Fruit fly (Drosophila melanogaster) whole organism, wandering third instar larva: ENCODE data around the gene Arv1.

Source experiments
- Abd-B ChIP-seq: fragments of >200 bp; optimal IDR thresholded peaks from 2 replicates; lab custom pipeline; 2017; ENCODE audit warnings: missing biosample characterization, missing genetic modification characterization
- CG32264 ChIP-seq: fragments of 200-800 bp; sonication (Bioruptor generic); optimal IDR thresholded peaks from 2 replicates; lab custom pipeline; 2016; ENCODE audit warnings: missing biosample characterization, missing genetic modification characterization
- CG9705 ChIP-seq: fragments of 200-800 bp; sonication (Bioruptor generic); optimal IDR thresholded peaks from 2 replicates; lab custom pipeline; 2018; ENCODE audit warnings: missing biosample characterization, mild to moderate bottlenecking, missing genetic modification characterization
- CrebA ChIP-seq: fragments of 200-800 bp; sonication (Bioruptor generic); optimal IDR thresholded peaks from 2 replicates; lab custom pipeline; 2016; ENCODE audit warnings: missing biosample characterization, mild to moderate bottlenecking, missing genetic modification characterization, borderline replicate concordance
- Dfd ChIP-seq: fragments of >200 bp; optimal IDR thresholded peaks from 2 replicates; lab custom pipeline; 2017; ENCODE audit warnings: missing biosample characterization, missing genetic modification characterization
- Dif ChIP-seq: fragments of 200-275, 200-300 bp; sonication (Bioruptor generic); optimal IDR thresholded peaks from 2 replicates; lab custom pipeline; 2018; ENCODE audit warnings: missing biosample characterization, missing genetic modification characterization; ENCODE audit not compliant: partially characterized antibody
- GATAd ChIP-seq: sonication (Bioruptor generic); optimal IDR thresholded peaks from 2 replicates; lab custom pipeline; 2016; ENCODE audit warnings: missing biosample characterization, missing genetic modification characterization
- HLH106 ChIP-seq: fragments of 200-800 bp; optimal IDR thresholded peaks from 3 replicates; lab custom pipeline; 2019; ENCODE audit warnings: missing biosample characterization, mild to moderate bottlenecking, missing genetic modification characterization, moderate library complexity
- Hnf4 ChIP-seq: fragments of 200-800 bp; sonication (Bioruptor generic); optimal IDR thresholded peaks from 2 replicates; lab custom pipeline; 2016; ENCODE audit warnings: missing biosample characterization, mild to moderate bottlenecking, missing genetic modification characterization
- Hr78 ChIP-seq: fragments of >200 bp; optimal IDR thresholded peaks from 2 replicates; lab custom pipeline; 2017; ENCODE audit warnings: missing biosample characterization, missing genetic modification characterization
- Hr83 ChIP-seq: fragments of 200-300 bp; sonication (Bioruptor generic); optimal IDR thresholded peaks from 2 replicates; lab custom pipeline; 2016; ENCODE audit warnings: missing biosample characterization, mild to moderate bottlenecking, missing genetic modification characterization, moderate library complexity; ENCODE audit not compliant: poor library complexity, severe bottlenecking
- Jra ChIP-seq: sonication (Bioruptor generic); optimal IDR thresholded peaks from 2 replicates; lab custom pipeline; 2016; ENCODE audit warnings: missing biosample characterization, missing genetic modification characterization
- Mio ChIP-seq: sonication (Bioruptor generic); optimal IDR thresholded peaks from 2 replicates; lab custom pipeline; 2016; ENCODE audit warnings: missing biosample characterization, missing genetic modification characterization
- Myc ChIP-seq: fragments of >200 bp; optimal IDR thresholded peaks from 2 replicates; lab custom pipeline; 2017
- N ChIP-seq: fragments of >200 bp; optimal IDR thresholded peaks from 2 replicates; lab custom pipeline; 2018; ENCODE audit warnings: missing biosample characterization, missing external identifiers, missing genetic modification characterization
- OdsH ChIP-seq: fragments of 200-800 bp; sonication (Bioruptor generic); optimal IDR thresholded peaks from 2 replicates; lab custom pipeline; 2016; ENCODE audit warnings: missing biosample characterization, mild to moderate bottlenecking, missing genetic modification characterization
- Rel ChIP-seq, 2 experiments: fragments of 200-800 bp; sonication (Bioruptor generic) in 1 of 2; optimal IDR thresholded peaks; 2 replicates in 1 of 2; 3 replicates in 1 of 2; lab custom pipeline; 2016 to 2019; ENCODE audit warnings: mild to moderate bottlenecking in 2 of 2, missing biosample characterization in 2 of 2, missing genetic modification characterization in 2 of 2, moderate library complexity in 1 of 2
- Sp1 ChIP-seq: fragments of 200-800 bp; sonication (Bioruptor generic); optimal IDR thresholded peaks from 3 replicates; lab custom pipeline; 2019; ENCODE audit warnings: missing biosample characterization, mild to moderate bottlenecking, missing genetic modification characterization, moderate library complexity
- Vsx2 ChIP-seq: fragments of 200-300, 225-300 bp; sonication (Bioruptor generic); optimal IDR thresholded peaks from 2 replicates; lab custom pipeline; 2018; ENCODE audit warnings: missing biosample characterization, missing genetic modification characterization; ENCODE audit not compliant: partially characterized antibody
- br ChIP-seq: fragments of 200-800 bp; sonication (Bioruptor generic); optimal IDR thresholded peaks from 2 replicates; lab custom pipeline; 2016; ENCODE audit warnings: missing biosample characterization, missing genetic modification characterization
- brk ChIP-seq: fragments of 200-800 bp; sonication (Bioruptor generic); optimal IDR thresholded peaks from 2 replicates; lab custom pipeline; 2016; ENCODE audit warnings: missing biosample characterization, mild to moderate bottlenecking, missing genetic modification characterization
- dl ChIP-seq, 2 experiments: fragments of 175-275, 200-275 bp in 1 of 2; fragments of 200-275 bp in 1 of 2; sonication (Bioruptor generic); optimal IDR thresholded peaks; lab custom pipeline; 2018; ENCODE audit warnings: mild to moderate bottlenecking in 2 of 2, missing biosample characterization in 2 of 2, missing genetic modification characterization in 2 of 2, moderate library complexity in 2 of 2; ENCODE audit not compliant: partially characterized antibody in 2 of 2, insufficient read depth in 1 of 2
- dmrt93B ChIP-seq: fragments of 200-800 bp; sonication (Bioruptor generic); optimal IDR thresholded peaks from 2 replicates; lab custom pipeline; 2018; ENCODE audit warnings: missing biosample characterization, mild to moderate bottlenecking, missing genetic modification characterization
- dsf ChIP-seq: sonication (Bioruptor generic); optimal IDR thresholded peaks from 2 replicates; lab custom pipeline; 2016; ENCODE audit warnings: missing biosample characterization, missing genetic modification characterization, borderline replicate concordance
- ey ChIP-seq: fragments of 200-800 bp; sonication (Bioruptor generic); optimal IDR thresholded peaks from 2 replicates; lab custom pipeline; 2016; ENCODE audit warnings: missing biosample characterization, missing genetic modification characterization
- foxo ChIP-seq, 2 experiments: fragments of 200-800 bp; sonication (Bioruptor generic); optimal IDR thresholded peaks; 2 replicates in 1 of 2; 3 replicates in 1 of 2; lab custom pipeline; 2016 to 2017; ENCODE audit warnings: missing biosample characterization in 2 of 2, missing genetic modification characterization in 2 of 2
- fru ChIP-seq: fragments of 200-800 bp; sonication (Bioruptor generic); optimal IDR thresholded peaks from 3 replicates; lab custom pipeline; 2016; ENCODE audit warnings: missing biosample characterization, mild to moderate bottlenecking, missing genetic modification characterization
- h ChIP-seq: fragments of 200-800 bp; sonication (Bioruptor generic); optimal IDR thresholded peaks from 3 replicates; lab custom pipeline; 2016; ENCODE audit warnings: missing biosample characterization, mild to moderate bottlenecking, missing genetic modification characterization
- lola ChIP-seq: fragments of >200 bp; optimal IDR thresholded peaks from 2 replicates; lab custom pipeline; 2017; ENCODE audit warnings: missing biosample characterization, missing genetic modification characterization
- pan ChIP-seq: fragments of >200 bp; optimal IDR thresholded peaks from 2 replicates; lab custom pipeline; 2017
- psq ChIP-seq: fragments of 200-800 bp; sonication (Bioruptor generic); optimal IDR thresholded peaks from 3 replicates; lab custom pipeline; 2017; ENCODE audit warnings: missing biosample characterization, mild to moderate bottlenecking, missing genetic modification characterization, moderate library complexity
- rgr ChIP-seq: fragments of 200-800 bp; sonication (Bioruptor generic); optimal IDR thresholded peaks from 3 replicates; lab custom pipeline; 2016; ENCODE audit warnings: missing biosample characterization, mild to moderate bottlenecking, missing genetic modification characterization
- sage ChIP-seq: fragments of 200-800 bp; sonication (Bioruptor generic); optimal IDR thresholded peaks from 2 replicates; lab custom pipeline; 2016; ENCODE audit warnings: missing biosample characterization, mild to moderate bottlenecking, missing genetic modification characterization
- sv ChIP-seq: fragments of 200-800 bp; sonication (Bioruptor generic); optimal IDR thresholded peaks from 3 replicates; lab custom pipeline; 2016; ENCODE audit warnings: missing biosample characterization, missing genetic modification characterization
- tai ChIP-seq: sonication (Bioruptor generic); optimal IDR thresholded peaks from 2 replicates; lab custom pipeline; 2016; ENCODE audit warnings: missing biosample characterization, missing genetic modification characterization
- usp ChIP-seq: fragments of >200 bp; optimal IDR thresholded peaks from 2 replicates; lab custom pipeline; 2017; ENCODE audit warnings: missing biosample characterization, missing genetic modification characterization
- woc ChIP-seq: sonication (Bioruptor generic); optimal IDR thresholded peaks from 2 replicates; lab custom pipeline; 2016; ENCODE audit warnings: missing biosample characterization, mild to moderate bottlenecking, missing genetic modification characterization

The Arv1 gene

dm6 chr3L:21501928-21502327 lies 27.2 kb downstream of the Arv1 start:
- TF ChIP-seq Hnf4 (GFP tag; lab: Kevin White, UChicago), result peak; percentile 55
- TF ChIP-seq h (GFP tag; lab: Kevin White, UChicago), result peak; percentile 30
- no peak for TF ChIP-seq Hr78 (GFP tag; lab: Kevin White, UChicago)
- peak; percentile 54 for TF ChIP-seq fru (GFP tag; lab: Kevin White, UChicago)
- TF ChIP-seq Hr83, result no peak
- TF ChIP-seq Myc, result no peak
- TF ChIP-seq woc (GFP tag; lab: Kevin White, UChicago), result peak; percentile 0
- peak; percentile 8 for TF ChIP-seq OdsH
- peak; percentile 30 for TF ChIP-seq rgr (GFP tag; lab: Kevin White, UChicago)
- TF ChIP-seq foxo (GFP tag; optimal IDR thresholded peaks at IDR 0.05; lab: Kevin White, UChicago), result peak in 1 of 2 experiments; percentile 34
- TF ChIP-seq lola, result no peak

dm6 chr3L:21501172-21501571 lies 28.0 kb downstream of the Arv1 start, which contains the start of gene Est-Q:
Est-Q (plus strand) TSS chr3L:21501421.
- TF ChIP-seq fru (GFP tag; lab: Kevin White, UChicago) (no peak), Rel (GFP tag; optimal IDR thresholded peaks at IDR 0.05; lab: Kevin White, UChicago) (no peak), Rel (tag; optimal IDR thresholded peaks at IDR 0.05; lab: Kevin White, UChicago) (no peak), HLH106 (no peak), Sp1 (GFP tag; lab: Kevin White, UChicago) (no peak), Hr83 (no peak), sage (GFP tag; lab: Kevin White, UChicago) (no peak), Jra (no peak), brk (no peak), Abd-B (GFP tag; lab: Kevin White, UChicago) (no peak), woc (GFP tag; lab: Kevin White, UChicago) (no peak), CrebA (no peak), h (GFP tag; lab: Kevin White, UChicago) (no peak), pan (lab: Kevin White, UChicago) (no peak), Mio (GFP tag; lab: Kevin White, UChicago) (no peak), rgr (GFP tag; lab: Kevin White, UChicago) (no peak)

- TF ChIP-seq N (GFP tag; lab: Kevin White, UChicago), result peak; percentile 14
Observed at dm6 chr3L:21498450-21499027, 30.6 kb downstream of the Arv1 start.

- peak; percentile 78 for TF ChIP-seq HLH106
- TF ChIP-seq rgr (GFP tag; lab: Kevin White, UChicago), result peak; percentile 74
- peak; percentile 34 for TF ChIP-seq br (GFP tag; lab: Kevin White, UChicago)
- TF ChIP-seq Jra, result peak; percentile 19
- TF ChIP-seq sv (GFP tag; lab: Kevin White, UChicago), result no peak
- TF ChIP-seq pan (lab: Kevin White, UChicago), result no peak
- TF ChIP-seq dmrt93B (GFP tag; lab: Kevin White, UChicago), result peak; percentile 63
- TF ChIP-seq Hr78 (GFP tag; lab: Kevin White, UChicago), result no peak
- TF ChIP-seq Dif (GFP tag; lab: Kevin White, UChicago), result peak; percentile 4
- peak; percentile 42 for TF ChIP-seq woc (GFP tag; lab: Kevin White, UChicago)
- peak; percentile 84 for TF ChIP-seq Hr83
- TF ChIP-seq foxo (GFP tag; optimal IDR thresholded peaks at IDR 0.05; lab: Kevin White, UChicago), result peak in 1 of 2 experiments; percentile 76
- no peak for TF ChIP-seq CG9705 (GFP tag; lab: Kevin White, UChicago)
- no peak for TF ChIP-seq Mio (GFP tag; lab: Kevin White, UChicago)
- no peak for TF ChIP-seq Vsx2 (GFP tag; lab: Kevin White, UChicago)
- TF ChIP-seq usp (GFP tag; lab: Kevin White, UChicago), result no peak
- TF ChIP-seq lola, result no peak
- TF ChIP-seq Hnf4 (GFP tag; lab: Kevin White, UChicago), result peak; percentile 3
- peak; percentile 47 for TF ChIP-seq ey
- peak; percentile 64 for TF ChIP-seq fru (GFP tag; lab: Kevin White, UChicago)
- TF ChIP-seq N (GFP tag; lab: Kevin White, UChicago), result no peak
- no peak for TF ChIP-seq dl (GFP tag; optimal IDR thresholded peaks at IDR 0.05; lab: Kevin White, UChicago; ENCODE audit: insufficient read depth in 1 of 2, partially characterized antibody in 2 of 2)
- peak; percentile 15 for TF ChIP-seq CG32264 (GFP tag; lab: Kevin White, UChicago)
- no peak for TF ChIP-seq Myc
- TF ChIP-seq tai (GFP tag; lab: Kevin White, UChicago), result no peak
- TF ChIP-seq CrebA, result no peak
- TF ChIP-seq brk, result peak; percentile 46
- TF ChIP-seq Sp1 (GFP tag; lab: Kevin White, UChicago), result peak; percentile 74
- TF ChIP-seq GATAd (GFP tag; lab: Kevin White, UChicago), result no peak
- TF ChIP-seq OdsH, result peak; percentile 77
- TF ChIP-seq dsf (GFP tag; lab: Kevin White, UChicago), result peak; percentile 6
- peak; percentile 79 for TF ChIP-seq sage (GFP tag; lab: Kevin White, UChicago)
- TF ChIP-seq Abd-B (GFP tag; lab: Kevin White, UChicago), result no peak
- TF ChIP-seq h (GFP tag; lab: Kevin White, UChicago), result peak; percentile 40
- TF ChIP-seq Rel (GFP tag; optimal IDR thresholded peaks at IDR 0.05; lab: Kevin White, UChicago), result peak; percentile 5
- peak; percentile 14 for TF ChIP-seq Rel (tag; optimal IDR thresholded peaks at IDR 0.05; lab: Kevin White, UChicago)
- TF ChIP-seq Dfd (GFP tag; lab: Kevin White, UChicago), result no peak
- peak; percentile 77 for TF ChIP-seq psq (GFP tag; lab: Kevin White, UChicago)
Observed at dm6 chr3L:21496865-21497634, 32.1 kb downstream of the Arv1 start, which contains the start of gene Hr78. Hr78 (minus strand) TSS chr3L:21497494.
